Worm (Caenorhabditis elegans) whole organism, L2 larva: ENCODE measurements around the gene clc-19.
A peak's percentile ranks its signal among the peaks of the same experiment; 100 is the strongest.

ENCODE experiments used
- C34F6.9 ChIP-seq: fragments of 150-350 bp; optimal IDR thresholded peaks from 2 replicates; lab custom pipeline; 2014; ENCODE audit warnings: missing biosample characterization, missing genetic modification characterization
- F13H6.1 ChIP-seq: sonication (generic microtip); optimal IDR thresholded peaks from 2 replicates; lab custom pipeline; 2016; ENCODE audit warnings: missing genetic modification characterization, missing compliant biosample characterization
- R02D3.7 ChIP-seq: fragments of 150-350 bp; optimal IDR thresholded peaks from 2 replicates; lab custom pipeline; 2014; ENCODE audit warnings: missing biosample characterization, missing genetic modification characterization
- ZK546.5 ChIP-seq: sonication (generic microtip); optimal IDR thresholded peaks from 2 replicates; lab custom pipeline; 2017; ENCODE audit warnings: missing biosample characterization, missing genetic modification characterization
- alr-1 ChIP-seq: fragments of 150-350 bp; optimal IDR thresholded peaks from 2 replicates; lab custom pipeline; 2014; ENCODE audit warnings: missing biosample characterization, missing genetic modification characterization
- aly-2 ChIP-seq: fragments of 150-350 bp; optimal IDR thresholded peaks from 2 replicates; lab custom pipeline; 2014; ENCODE audit warnings: missing biosample characterization, missing genetic modification characterization
- ama-1 ChIP-seq: fragments of 150-350 bp; optimal IDR thresholded peaks from 2 replicates; lab custom pipeline; 2018; ENCODE audit warnings: inconsistent platforms
- ceh-16 ChIP-seq: fragments of 150-350 bp; optimal IDR thresholded peaks from 2 replicates; lab custom pipeline; 2014; ENCODE audit warnings: missing biosample characterization, missing genetic modification characterization
- crh-2 ChIP-seq: sonication (generic microtip); optimal IDR thresholded peaks from 2 replicates; lab custom pipeline; 2017; ENCODE audit warnings: missing biosample characterization, missing genetic modification characterization
- dmd-4 ChIP-seq: sonication (generic microtip); optimal IDR thresholded peaks from 2 replicates; lab custom pipeline; 2017; ENCODE audit warnings: missing biosample characterization, missing genetic modification characterization
- egl-27 ChIP-seq: sonication (generic microtip); optimal IDR thresholded peaks from 3 replicates; lab custom pipeline; 2017; ENCODE audit warnings: missing biosample characterization, missing genetic modification reagents, missing genetic modification characterization
- elt-3 ChIP-seq: sonication (generic microtip); optimal IDR thresholded peaks from 2 replicates; lab custom pipeline; 2017; ENCODE audit warnings: missing biosample characterization, missing genetic modification characterization
- fos-1 ChIP-seq: fragments of 150-350 bp; optimal IDR thresholded peaks from 2 replicates; lab custom pipeline; 2014; ENCODE audit warnings: missing biosample characterization, missing genetic modification characterization
- lin-11 ChIP-seq: fragments of 150-350 bp; sonication (generic microtip); optimal IDR thresholded peaks from 2 replicates; lab custom pipeline; 2014; ENCODE audit warnings: missing biosample characterization, missing genetic modification characterization, inconsistent platforms, mixed read lengths
- lin-13 ChIP-seq: fragments of 150-350 bp; optimal IDR thresholded peaks from 2 replicates; lab custom pipeline; 2014; ENCODE audit warnings: missing biosample characterization, missing genetic modification reagents, missing genetic modification characterization
- lin-39 ChIP-seq: fragments of 150-350 bp; optimal IDR thresholded peaks from 2 replicates; lab custom pipeline; 2014; ENCODE audit warnings: missing biosample characterization, missing genetic modification reagents, missing genetic modification characterization
- lsy-2 ChIP-seq, 2 experiments: fragments of 150-350 bp in 1 of 2; sonication (generic microtip) in 1 of 2; optimal IDR thresholded peaks; 2 replicates each; lab custom pipeline; 2014 to 2017; ENCODE audit warnings: missing biosample characterization in 2 of 2, missing genetic modification characterization in 2 of 2
- mab-5 ChIP-seq: fragments of 150-350 bp; optimal IDR thresholded peaks from 2 replicates; lab custom pipeline; 2014; ENCODE audit warnings: missing biosample characterization, missing genetic modification characterization
- mbf-1 ChIP-seq: sonication (generic microtip); optimal IDR thresholded peaks from 2 replicates; lab custom pipeline; 2017; ENCODE audit warnings: missing biosample characterization, missing genetic modification characterization
- mdl-1 ChIP-seq, 2 experiments: fragments of 150-350 bp in 1 of 2; sonication (generic microtip) in 1 of 2; optimal IDR thresholded peaks; 2 replicates each; lab custom pipeline; 2017; ENCODE audit warnings: missing biosample characterization in 2 of 2, missing genetic modification characterization in 2 of 2
- nhr-11 ChIP-seq: fragments of 150-350 bp; optimal IDR thresholded peaks from 2 replicates; lab custom pipeline; 2014; ENCODE audit warnings: missing biosample characterization, missing genetic modification characterization
- nhr-12 ChIP-seq: fragments of 150-350 bp; optimal IDR thresholded peaks from 2 replicates; lab custom pipeline; 2014; ENCODE audit warnings: missing biosample characterization, missing genetic modification characterization
- nhr-129 ChIP-seq: fragments of 150-350 bp; optimal IDR thresholded peaks from 2 replicates; lab custom pipeline; 2014; ENCODE audit warnings: missing biosample characterization, missing genetic modification characterization
- nhr-23 ChIP-seq: fragments of 150-350 bp; optimal IDR thresholded peaks from 2 replicates; lab custom pipeline; 2014; ENCODE audit warnings: missing biosample characterization, missing genetic modification reagents, missing genetic modification characterization
- nhr-237 ChIP-seq: fragments of 150-350 bp; optimal IDR thresholded peaks from 2 replicates; lab custom pipeline; 2014; ENCODE audit warnings: missing biosample characterization, missing genetic modification characterization
- nhr-25 ChIP-seq: fragments of 150-350 bp; sonication (generic microtip); optimal IDR thresholded peaks from 3 replicates; lab custom pipeline; 2014; ENCODE audit warnings: missing biosample characterization, missing genetic modification characterization
- nhr-77 ChIP-seq: fragments of 150-350 bp; optimal IDR thresholded peaks from 2 replicates; lab custom pipeline; 2014; ENCODE audit warnings: missing biosample characterization, missing genetic modification characterization
- peb-1 ChIP-seq: fragments of 150-350 bp; optimal IDR thresholded peaks from 2 replicates; lab custom pipeline; 2014; ENCODE audit warnings: missing biosample characterization, missing genetic modification characterization
- sem-4 ChIP-seq: fragments of 150-350 bp; optimal IDR thresholded peaks from 2 replicates; lab custom pipeline; 2014; ENCODE audit warnings: missing biosample characterization, missing genetic modification reagents, missing genetic modification characterization
- skn-1 ChIP-seq: sonication (generic microtip); optimal IDR thresholded peaks from 2 replicates; lab custom pipeline; 2017; ENCODE audit warnings: missing biosample characterization, missing genetic modification characterization
- sma-3 ChIP-seq: sonication (generic microtip); optimal IDR thresholded peaks from 2 replicates; lab custom pipeline; 2016; ENCODE audit warnings: missing genetic modification reagents, missing genetic modification characterization, missing compliant biosample characterization
- sma-9 ChIP-seq, 2 experiments: fragments of 150-350 bp in 1 of 2; sonication (generic microtip) in 1 of 2; optimal IDR thresholded peaks; 2 replicates each; lab custom pipeline; 2014 to 2016; ENCODE audit warnings: missing genetic modification characterization in 2 of 2, mild to moderate bottlenecking in 1 of 2, missing biosample characterization in 1 of 2, missing compliant biosample characterization in 1 of 2, missing genetic modification reagents in 1 of 2, moderate library complexity in 1 of 2
- snpc-4 ChIP-seq: fragments of 150-350 bp; optimal IDR thresholded peaks from 2 replicates; lab custom pipeline; 2014; ENCODE audit warnings: missing biosample characterization, missing genetic modification characterization
- unc-55 ChIP-seq: fragments of 150-350 bp; sonication (generic microtip); optimal IDR thresholded peaks from 3 replicates; lab custom pipeline; 2014; ENCODE audit warnings: missing biosample characterization, missing genetic modification reagents, missing genetic modification characterization
- unc-62 ChIP-seq: fragments of 150-350 bp; optimal IDR thresholded peaks from 2 replicates; lab custom pipeline; 2014; ENCODE audit warnings: missing biosample characterization, missing genetic modification reagents, missing genetic modification characterization
- zag-1 ChIP-seq: fragments of 150-350 bp; optimal IDR thresholded peaks from 2 replicates; lab custom pipeline; 2014; ENCODE audit warnings: missing biosample characterization, missing genetic modification characterization
- ztf-11 ChIP-seq: sonication (generic microtip); optimal IDR thresholded peaks from 2 replicates; lab custom pipeline; 2017; ENCODE audit warnings: missing biosample characterization, missing genetic modification characterization
- ztf-4 ChIP-seq: fragments of 150-350 bp; optimal IDR thresholded peaks from 2 replicates; lab custom pipeline; 2014; ENCODE audit warnings: missing biosample characterization, missing genetic modification characterization

The clc-19 gene

DNA sequence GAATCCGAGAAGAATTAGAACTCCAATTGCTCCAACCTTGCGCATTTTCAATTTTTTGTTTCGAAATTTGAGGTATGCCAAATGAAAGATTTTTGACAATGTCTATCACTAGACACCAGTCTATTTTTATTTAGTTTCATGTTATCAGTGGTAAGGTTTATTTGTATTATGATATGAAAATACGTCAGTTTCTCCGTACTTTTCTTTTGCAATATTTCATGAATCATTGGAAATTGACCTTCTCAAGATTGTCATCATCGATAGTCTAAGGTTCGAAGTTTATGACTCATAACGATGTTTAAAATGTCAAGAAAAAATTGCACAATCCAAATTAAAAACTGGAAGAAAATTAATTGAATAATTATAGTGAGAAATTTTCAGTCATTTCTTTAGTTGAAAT, at the start of gene clc-19:
Gene clc-19 (minus strand): TSS at position 135 of the 400 bp plus-strand sequence.
- peak; percentile 88 for TF ChIP-seq fos-1
- no peak for TF ChIP-seq peb-1 (tag; lab: Kevin White, UChicago)
- no peak for TF ChIP-seq sma-9 (GFP tag; optimal IDR thresholded peaks at IDR 0.05; lab: Kevin White, UChicago)
- TF ChIP-seq sma-9 (tag; optimal IDR thresholded peaks at IDR 0.05; lab: Kevin White, UChicago): no peak
- TF ChIP-seq unc-62 (GFP tag; lab: Kevin White, UChicago): no peak
- TF ChIP-seq lin-39 (tag; lab: Kevin White, UChicago): no peak
- no peak for TF ChIP-seq egl-27 (tag; lab: Kevin White, UChicago)
- TF ChIP-seq lsy-2 (tag; optimal IDR thresholded peaks at IDR 0.05; lab: Kevin White, UChicago): no peak
- TF ChIP-seq, all 48 proteins: peak for 1

DNA sequence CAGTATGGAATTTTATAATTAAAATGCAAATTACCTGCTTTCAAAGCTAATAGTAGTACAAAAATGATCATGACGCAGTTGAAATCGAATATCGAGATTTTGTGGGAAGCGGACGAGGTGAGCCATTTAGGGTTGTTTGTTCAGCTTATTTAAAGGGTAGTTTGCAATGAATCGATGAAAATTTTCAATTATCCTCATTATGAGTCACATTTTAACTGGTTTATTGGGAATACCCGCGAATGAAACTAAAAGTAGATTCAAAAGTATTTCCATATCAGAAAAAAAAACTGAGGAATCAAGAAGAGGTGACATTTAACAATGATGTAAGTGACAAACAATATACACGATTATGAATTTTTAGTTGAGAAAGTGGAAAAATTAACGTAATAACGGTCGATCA, 46.0 kb upstream of the clc-19 start, which contains the start of gene F23H11.7:
Gene F23H11.7 (minus strand): TSS at position 101 of the 400 bp plus-strand sequence.
- TF ChIP-seq peb-1 (tag; lab: Kevin White, UChicago): no peak
- TF ChIP-seq skn-1 (tag; lab: Kevin White, UChicago): no peak
- no peak for TF ChIP-seq lin-13 (GFP tag; lab: Kevin White, UChicago)
- TF ChIP-seq fos-1: no peak
- TF ChIP-seq ztf-4 (tag; lab: Kevin White, UChicago): no peak
- TF ChIP-seq F13H6.1 (tag; lab: Kevin White, UChicago): no peak
- no peak for TF ChIP-seq aly-2 (tag; lab: Kevin White, UChicago)
- no peak for TF ChIP-seq egl-27 (tag; lab: Kevin White, UChicago)
- TF ChIP-seq zag-1 (tag; lab: Kevin White, UChicago): no peak
- no peak for TF ChIP-seq ztf-11 (tag; lab: Kevin White, UChicago)
- TF ChIP-seq alr-1 (tag; lab: Kevin White, UChicago): no peak
- TF ChIP-seq mbf-1 (tag; lab: Kevin White, UChicago): no peak
- TF ChIP-seq lin-11 (tag; lab: Kevin White, UChicago): no peak
- no peak for TF ChIP-seq nhr-23 (tag; lab: Kevin White, UChicago)
- no peak for TF ChIP-seq sem-4 (tag; lab: Kevin White, UChicago)
- TF ChIP-seq ZK546.5: no peak

DNA sequence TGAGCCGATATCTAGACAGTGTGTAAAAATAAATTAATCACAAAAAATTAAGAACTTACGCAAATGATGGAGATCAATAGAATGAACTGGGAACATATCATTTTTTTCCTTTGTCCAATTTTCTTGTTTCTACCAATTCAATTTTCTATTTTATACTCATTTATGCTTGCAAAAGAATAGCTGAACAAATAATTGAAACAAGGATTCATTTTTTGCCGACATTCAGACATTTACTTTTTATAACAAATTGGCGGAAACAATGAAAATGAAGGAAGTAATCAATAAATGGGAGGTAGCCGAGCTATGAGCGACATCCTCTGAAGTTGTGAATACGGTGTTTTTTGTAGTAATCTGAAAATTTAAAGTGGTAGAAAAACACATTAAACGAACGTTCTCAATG, 43.5 kb upstream of the clc-19 start, which contains the start of gene idpp-13:
Gene idpp-13 (minus strand): TSS at position 101 of the 400 bp plus-strand sequence.
- no peak for TF ChIP-seq aly-2 (tag; lab: Kevin White, UChicago)
- no peak for TF ChIP-seq lsy-2 (tag; optimal IDR thresholded peaks at IDR 0.05; lab: Kevin White, UChicago)
- TF ChIP-seq mdl-1 (tag; optimal IDR thresholded peaks at IDR 0.05; lab: Kevin White, UChicago): no peak
- TF ChIP-seq nhr-237 (tag; lab: Kevin White, UChicago): no peak
- no peak for TF ChIP-seq dmd-4 (tag; lab: Kevin White, UChicago)
- no peak for TF ChIP-seq lin-39 (tag; lab: Kevin White, UChicago)
- no peak for TF ChIP-seq sma-9 (GFP tag; optimal IDR thresholded peaks at IDR 0.05; lab: Kevin White, UChicago)
- no peak for TF ChIP-seq sma-9 (tag; optimal IDR thresholded peaks at IDR 0.05; lab: Kevin White, UChicago)
- TF ChIP-seq sem-4 (tag; lab: Kevin White, UChicago): no peak
- no peak for TF ChIP-seq lin-13 (GFP tag; lab: Kevin White, UChicago)
- TF ChIP-seq skn-1 (tag; lab: Kevin White, UChicago): no peak
- no peak for TF ChIP-seq ama-1 (lab: Kevin White, UChicago)
- no peak for TF ChIP-seq elt-3
- no peak for TF ChIP-seq mab-5
- no peak for TF ChIP-seq ceh-16 (tag; lab: Kevin White, UChicago)
- TF ChIP-seq crh-2 (tag; lab: Kevin White, UChicago): no peak
- TF ChIP-seq zag-1 (tag; lab: Kevin White, UChicago): no peak
- TF ChIP-seq nhr-77 (tag; lab: Kevin White, UChicago): no peak
- TF ChIP-seq nhr-11 (tag; lab: Kevin White, UChicago): no peak

DNA sequence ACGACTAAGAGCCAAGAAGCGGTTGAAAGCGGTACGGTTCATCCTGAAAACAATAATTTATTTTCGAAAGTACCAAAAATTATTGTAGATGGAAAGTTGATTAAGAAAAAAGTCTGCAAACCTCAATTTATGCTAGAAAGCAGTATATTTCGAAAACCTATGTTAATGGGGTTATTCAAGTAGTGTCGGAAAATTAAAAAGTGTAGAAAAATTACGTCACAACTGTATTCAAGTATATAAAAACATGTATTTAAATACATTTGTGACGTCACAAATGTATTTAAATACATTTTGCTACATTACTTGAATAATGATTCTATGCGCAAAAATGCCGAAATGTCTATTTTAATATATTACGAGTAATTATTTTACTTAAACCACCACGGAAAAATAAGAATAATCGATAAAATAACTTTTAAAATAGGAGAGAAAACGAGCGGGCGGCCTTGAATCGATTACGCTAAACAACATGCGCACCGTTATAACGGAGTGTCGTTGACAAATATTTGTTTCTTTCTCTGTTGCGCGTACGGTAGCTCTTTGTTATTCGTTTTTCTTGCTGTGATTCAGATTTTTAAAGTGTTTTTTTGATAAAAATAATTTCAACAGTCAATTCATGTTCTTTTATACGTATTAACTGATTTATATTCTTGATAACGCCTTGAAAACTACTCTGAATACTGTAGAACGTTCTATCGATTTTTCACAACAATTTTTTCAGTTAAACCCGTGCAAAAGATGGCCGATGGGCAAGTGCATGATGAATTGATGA, 37.4 kb upstream of the clc-19 start, which contains the start of the genes F23H11.5 and bra-2:
Gene F23H11.5 (minus strand): TSS at position 51 of the 772 bp plus-strand sequence.
Gene bra-2 (plus strand): TSS at position 722 of the 772 bp plus-strand sequence.
- TF ChIP-seq lin-11 (tag; lab: Kevin White, UChicago): no peak
- no peak for TF ChIP-seq unc-62 (GFP tag; lab: Kevin White, UChicago)
- TF ChIP-seq sma-3 (GFP tag; lab: Kevin White, UChicago): no peak
- TF ChIP-seq lin-39 (tag; lab: Kevin White, UChicago): no peak
- TF ChIP-seq C34F6.9: peak; percentile 63
- TF ChIP-seq nhr-25 (tag; lab: Kevin White, UChicago): no peak
- no peak for TF ChIP-seq zag-1 (tag; lab: Kevin White, UChicago)
- no peak for TF ChIP-seq mbf-1 (tag; lab: Kevin White, UChicago)
- peak; percentile 23 for TF ChIP-seq crh-2 (tag; lab: Kevin White, UChicago)
- peak in 1 of 2 experiments; percentile 70 for TF ChIP-seq lsy-2 (tag; optimal IDR thresholded peaks at IDR 0.05; lab: Kevin White, UChicago)
- no peak for TF ChIP-seq ztf-11 (tag; lab: Kevin White, UChicago)
- no peak for TF ChIP-seq nhr-11 (tag; lab: Kevin White, UChicago)
- TF ChIP-seq nhr-237 (tag; lab: Kevin White, UChicago): no peak
- no peak for TF ChIP-seq aly-2 (tag; lab: Kevin White, UChicago)
- no peak for TF ChIP-seq nhr-12 (tag; lab: Kevin White, UChicago)
- TF ChIP-seq nhr-77 (tag; lab: Kevin White, UChicago): no peak
- TF ChIP-seq fos-1: no peak
- TF ChIP-seq lin-13 (GFP tag; lab: Kevin White, UChicago): no peak
- no peak for TF ChIP-seq snpc-4 (tag; lab: Kevin White, UChicago)
- TF ChIP-seq elt-3: no peak
- peak; percentile 69 for TF ChIP-seq unc-55
- TF ChIP-seq nhr-129 (tag; lab: Kevin White, UChicago): peak; percentile 4
- no peak for TF ChIP-seq ama-1 (lab: Kevin White, UChicago)
- no peak for TF ChIP-seq R02D3.7 (tag; lab: Kevin White, UChicago)
- TF ChIP-seq nhr-23 (tag; lab: Kevin White, UChicago): no peak
- TF ChIP-seq ZK546.5: no peak
- TF ChIP-seq, all 48 proteins: peak for 5
